Worm (Caenorhabditis elegans) whole organism, L4 larva: ENCODE results near the gene col-116.

Source experiments
- D1046.2 ChIP-seq: fragments of 200-800 bp; sonication (Bioruptor generic); IDR thresholded peaks from 2 replicates; pipeline ENCODE4 v1.3.6; 2022; ENCODE audit warnings: missing genetic modification characterization, missing compliant biosample characterization
- F49E8.2 ChIP-seq: sonication (generic microtip); optimal IDR thresholded peaks from 2 replicates; lab custom pipeline; 2016; ENCODE audit warnings: missing compliant biosample characterization, mild to moderate bottlenecking, missing genetic modification characterization, borderline replicate concordance
- Y105C5A.15 ChIP-seq: fragments of 200-800 bp; sonication (Bioruptor generic); IDR thresholded peaks from 2 replicates; pipeline ENCODE4 v1.3.6; 2022; ENCODE audit warnings: missing genetic modification characterization, missing compliant biosample characterization
- ZK337.2 ChIP-seq: fragments of 200-800 bp; sonication (Bioruptor generic); IDR thresholded peaks from 2 replicates; pipeline ENCODE4 v1.3.6; 2022; ENCODE audit warnings: missing genetic modification reagents, missing genetic modification characterization, missing compliant biosample characterization
- ZK546.5 ChIP-seq, 2 experiments: sonication (generic microtip); optimal IDR thresholded peaks; 2 replicates each; lab custom pipeline; 2017; ENCODE audit warnings: missing biosample characterization in 2 of 2, missing genetic modification characterization in 2 of 2
- aha-1 ChIP-seq: fragments of 150-350 bp; peaks from one replicate; lab custom pipeline; 2014; ENCODE audit warnings: missing biosample characterization, missing genetic modification characterization
- ama-1 ChIP-seq: fragments of 150-350 bp; optimal IDR thresholded peaks from 2 replicates; lab custom pipeline; 2014; ENCODE audit warnings: inconsistent platforms, mixed read lengths
- attf-4 ChIP-seq: sonication (generic microtip); optimal IDR thresholded peaks from 3 replicates; lab custom pipeline; 2017; ENCODE audit warnings: missing biosample characterization, missing genetic modification characterization
- ceh-20 ChIP-seq: fragments of 200-800 bp; sonication (Bioruptor generic); IDR thresholded peaks from 2 replicates; pipeline ENCODE4 v1.3.6; 2022; ENCODE audit warnings: missing genetic modification reagents, missing genetic modification characterization, missing compliant biosample characterization
- ceh-62 ChIP-seq: sonication (generic microtip); optimal IDR thresholded peaks from 2 replicates; lab custom pipeline; 2017; ENCODE audit warnings: missing biosample characterization, missing genetic modification characterization
- ctbp-1 ChIP-seq: fragments of 200-800 bp; sonication (Bioruptor generic); IDR thresholded peaks from 2 replicates; pipeline ENCODE4 v1.3.6; 2022; ENCODE audit warnings: missing genetic modification reagents, missing genetic modification characterization, missing compliant biosample characterization
- daf-16 ChIP-seq, 3 experiments: sonication (generic microtip); optimal IDR thresholded peaks; 2 replicates each; lab custom pipeline; 2016 to 2017; ENCODE audit warnings: missing genetic modification characterization in 3 of 3, missing genetic modification reagents in 3 of 3, mild to moderate bottlenecking in 2 of 3, missing compliant biosample characterization in 2 of 3, missing biosample characterization in 1 of 3, moderate library complexity in 1 of 3
- daf-8 ChIP-seq: fragments of 200-800 bp; sonication (Bioruptor generic); IDR thresholded peaks from 2 replicates; pipeline ENCODE4 v1.3.6; 2022; ENCODE audit warnings: missing genetic modification characterization, missing compliant biosample characterization
- dmd-8 ChIP-seq: fragments of 200-800 bp; sonication (Bioruptor generic); IDR thresholded peaks from 2 replicates; pipeline ENCODE4 v1.3.6; 2022; ENCODE audit warnings: missing genetic modification characterization, missing compliant biosample characterization
- dpl-1 ChIP-seq: fragments of 150-350 bp; optimal IDR thresholded peaks from 2 replicates; lab custom pipeline; 2014; ENCODE audit warnings: missing biosample characterization, missing genetic modification reagents, missing genetic modification characterization
- duxl-1 ChIP-seq: sonication (generic microtip); optimal IDR thresholded peaks from 2 replicates; lab custom pipeline; 2016; ENCODE audit warnings: mild to moderate bottlenecking, missing genetic modification characterization, moderate library complexity, missing compliant biosample characterization; ENCODE audit not compliant: poor library complexity
- egl-27 ChIP-seq: sonication (generic microtip); optimal IDR thresholded peaks from 3 replicates; lab custom pipeline; 2017; ENCODE audit warnings: missing biosample characterization, missing genetic modification reagents, missing genetic modification characterization
- lim-7 ChIP-seq: fragments of 200-800 bp; sonication (Bioruptor generic); IDR thresholded peaks from 2 replicates; pipeline ENCODE4 v1.3.6; 2022; ENCODE audit warnings: missing genetic modification characterization, missing compliant biosample characterization
- lin-1 ChIP-seq: fragments of 200-800 bp; sonication (Bioruptor generic); IDR thresholded peaks from 2 replicates; pipeline ENCODE4 v1.3.6; 2022; ENCODE audit warnings: missing genetic modification reagents, missing genetic modification characterization, missing compliant biosample characterization
- lsy-2 ChIP-seq, 2 experiments: fragments of 150-350 bp in 1 of 2; sonication (generic microtip) in 1 of 2; optimal IDR thresholded peaks; 2 replicates each; lab custom pipeline; 2014 to 2017; ENCODE audit warnings: missing biosample characterization in 2 of 2, missing genetic modification characterization in 2 of 2
- mdl-1 ChIP-seq, 2 experiments: fragments of 150-350 bp in 1 of 2; sonication (generic microtip) in 1 of 2; optimal IDR thresholded peaks; 2 replicates each; lab custom pipeline; 2014 to 2017; ENCODE audit warnings: missing biosample characterization in 2 of 2, missing genetic modification characterization in 2 of 2
- mdt-29 ChIP-seq: fragments of 200-800 bp; sonication (Bioruptor generic); IDR thresholded peaks from 2 replicates; pipeline ENCODE4 v1.3.6; 2022; ENCODE audit warnings: missing genetic modification reagents, missing genetic modification characterization, missing compliant biosample characterization
- mep-1 ChIP-seq: fragments of 150-350 bp; sonication (generic microtip); optimal IDR thresholded peaks from 3 replicates; lab custom pipeline; 2014; ENCODE audit warnings: missing biosample characterization, missing genetic modification characterization
- nhr-111 ChIP-seq: fragments of 200-800 bp; sonication (Bioruptor generic); optimal IDR thresholded peaks from 2 replicates; lab custom pipeline; 2018; ENCODE audit warnings: mild to moderate bottlenecking, missing genetic modification characterization, missing compliant biosample characterization
- nhr-237 ChIP-seq: sonication (generic microtip); optimal IDR thresholded peaks from 2 replicates; lab custom pipeline; 2017; ENCODE audit warnings: missing biosample characterization, missing genetic modification characterization
- nhr-25 ChIP-seq: sonication (generic microtip); optimal IDR thresholded peaks from 2 replicates; lab custom pipeline; 2017; ENCODE audit warnings: missing genetic modification characterization, mild to moderate bottlenecking, missing compliant biosample characterization, antibody characterized with exemption, moderate library complexity, borderline replicate concordance; ENCODE audit not compliant: insufficient read depth
- nhr-41 ChIP-seq: fragments of 200-800 bp; sonication (Bioruptor generic); IDR thresholded peaks from 2 replicates; pipeline ENCODE4 v1.3.6; 2022; ENCODE audit warnings: missing genetic modification reagents, missing genetic modification characterization, missing compliant biosample characterization
- nhr-42 ChIP-seq: fragments of 200-800 bp; sonication (Bioruptor generic); IDR thresholded peaks from 2 replicates; pipeline ENCODE4 v1.3.6; 2022; ENCODE audit warnings: missing genetic modification characterization, missing compliant biosample characterization
- nhr-6 ChIP-seq: fragments of 150-350 bp; optimal IDR thresholded peaks from 2 replicates; lab custom pipeline; 2014; ENCODE audit warnings: missing biosample characterization, missing genetic modification characterization
- nhr-76 ChIP-seq: fragments of 150-350 bp; optimal IDR thresholded peaks from 2 replicates; lab custom pipeline; 2014; ENCODE audit warnings: missing biosample characterization, missing genetic modification characterization
- pha-4 ChIP-seq, 2 experiments: fragments of 150-350 bp in 1 of 2; fragments of 200-800 bp in 1 of 2; sonication (Bioruptor generic) in 1 of 2; IDR thresholded peaks in 1 of 2; optimal IDR thresholded peaks in 1 of 2; 2 replicates each; pipeline versions ENCODE4 v1.3.6 to Lab custom; 2014 to 2022; ENCODE audit warnings: missing genetic modification characterization in 2 of 2, missing genetic modification reagents in 2 of 2, missing biosample characterization in 1 of 2, missing compliant biosample characterization in 1 of 2
- pqm-1 ChIP-seq: sonication (generic microtip); optimal IDR thresholded peaks from 2 replicates; lab custom pipeline; 2017; ENCODE audit warnings: missing biosample characterization, missing genetic modification characterization
- rbr-2 ChIP-seq: sonication (generic microtip); optimal IDR thresholded peaks from 2 replicates; lab custom pipeline; 2016; ENCODE audit warnings: missing genotype, missing genetic modification characterization, missing compliant biosample characterization
- saeg-2 ChIP-seq: fragments of 200-800 bp; sonication (Bioruptor generic); IDR thresholded peaks from 2 replicates; pipeline ENCODE4 v1.3.6; 2022; ENCODE audit warnings: missing genetic modification reagents, missing genetic modification characterization, missing compliant biosample characterization
- set-16 ChIP-seq: fragments of 200-800 bp; sonication (Bioruptor generic); IDR thresholded peaks from 2 replicates; pipeline ENCODE4 v1.3.6; 2022; ENCODE audit warnings: missing genetic modification reagents, missing genetic modification characterization, missing compliant biosample characterization
- tra-1 ChIP-seq: fragments of 200-800 bp; sonication (Bioruptor generic); IDR thresholded peaks from 2 replicates; pipeline ENCODE4 v1.3.6; 2022; ENCODE audit warnings: missing genetic modification reagents, missing genetic modification characterization, missing compliant biosample characterization
- unc-130 ChIP-seq: sonication (generic microtip); optimal IDR thresholded peaks from 2 replicates; lab custom pipeline; 2016; ENCODE audit warnings: missing genetic modification reagents, missing genetic modification characterization, missing compliant biosample characterization
- unc-62 ChIP-seq, 3 experiments: fragments of 150-350 bp in 1 of 3; sonication (generic microtip); optimal IDR thresholded peaks in 2 of 3; peaks in 1 of 3; 1 replicate in 1 of 3; 2 replicates in 2 of 3; lab custom pipeline; 2014 to 2017; ENCODE audit warnings: missing biosample characterization in 3 of 3, missing genetic modification characterization in 3 of 3, missing genetic modification reagents in 3 of 3, missing genotype in 1 of 3
- vab-7 ChIP-seq: fragments of 200-800 bp; sonication (Bioruptor generic); IDR thresholded peaks from 2 replicates; pipeline ENCODE4 v1.3.6; 2022; ENCODE audit warnings: missing genetic modification reagents, missing genetic modification characterization, missing compliant biosample characterization
- zag-1 ChIP-seq: fragments of 150-350 bp; optimal IDR thresholded peaks from 2 replicates; lab custom pipeline; 2014; ENCODE audit warnings: missing biosample characterization, missing genetic modification characterization
- zfp-2 ChIP-seq: sonication (generic microtip); optimal IDR thresholded peaks from 2 replicates; lab custom pipeline; 2016; ENCODE audit warnings: mild to moderate bottlenecking, missing genetic modification characterization, missing compliant biosample characterization
- ztf-11 ChIP-seq: fragments of 150-350 bp; optimal IDR thresholded peaks from 2 replicates; lab custom pipeline; 2014; ENCODE audit warnings: missing biosample characterization, missing genetic modification characterization
- ztf-7 ChIP-seq: fragments of 150-350 bp; optimal IDR thresholded peaks from 2 replicates; lab custom pipeline; 2014; ENCODE audit warnings: missing biosample characterization, missing genetic modification characterization

The col-116 gene

ce11 chrIV:8333954-8333987 is 21.9 kb upstream of the col-116 start, which contains the start of gene his-31:
Gene his-31, minus strand, starts transcription at chrIV:8333983.
- no peak for TF ChIP-seq lsy-2 (tag; optimal IDR thresholded peaks at IDR 0.05; lab: Kevin White, UChicago)
- TF ChIP-seq saeg-2 (GFP tag; lab: Robert Waterston, UW), result no peak
- TF ChIP-seq daf-16 (GFP tag; optimal IDR thresholded peaks at IDR 0.05; lab: Kevin White, UChicago), result no peak
- TF ChIP-seq daf-16 (tag; optimal IDR thresholded peaks at IDR 0.05; lab: Kevin White, UChicago), result no peak
- TF ChIP-seq tra-1, result no peak

ce11 chrIV:8333988-8334863 is 21.5 kb upstream of the col-116 start, which contains the start of gene his-32:
Gene his-32, plus strand, starts transcription at chrIV:8334305.
- TF ChIP-seq set-16 (GFP tag; lab: Robert Waterston, UW) (peak; percentile 78; the same call in 1 of the 2 replicates), duxl-1 (tag; lab: Kevin White, UChicago) (peak; percentile 20), pha-4 (GFP tag; IDR thresholded peaks at IDR 0.05; lab: Robert Waterston, UW) (no peak), pha-4 (tag; optimal IDR thresholded peaks at IDR 0.05; lab: Kevin White, UChicago) (no peak), mep-1 (peak; percentile 91), dpl-1 (peak; percentile 0), lim-7 (GFP tag; lab: Robert Waterston, UW) (no peak), ztf-7 (tag; lab: Kevin White, UChicago) (no peak), rbr-2 (tag; lab: Kevin White, UChicago) (peak; percentile 69), nhr-25 (tag; lab: Kevin White, UChicago) (peak; percentile 92), unc-62 (GFP tag; optimal IDR thresholded peaks at IDR 0.05 in 1 of 2; lab: Kevin White, UChicago) (peak in 1 of 2 experiments; percentile 56), unc-62 (tag; optimal IDR thresholded peaks at IDR 0.05; lab: Kevin White, UChicago) (no peak), attf-4 (tag; lab: Kevin White, UChicago) (no peak), nhr-6 (tag; lab: Kevin White, UChicago) (peak; percentile 85), aha-1 (tag; lab: Kevin White, UChicago) (peak; percentile 15)

- TF ChIP-seq ceh-62 (no peak), daf-8 (GFP tag; lab: Robert Waterston, UW) (no peak), mdl-1 (tag; optimal IDR thresholded peaks at IDR 0.05; lab: Kevin White, UChicago) (no peak), Y105C5A.15 (GFP tag; lab: Robert Waterston, UW) (no peak), zfp-2 (tag; lab: Kevin White, UChicago) (no peak), mdt-29 (GFP tag; lab: Robert Waterston, UW) (no peak), pqm-1 (no peak), vab-7 (GFP tag; lab: Robert Waterston, UW) (no peak), ctbp-1 (GFP tag; lab: Robert Waterston, UW) (no peak), nhr-237 (tag; lab: Kevin White, UChicago) (no peak), ZK546.5 (tag; optimal IDR thresholded peaks at IDR 0.05; lab: Kevin White, UChicago) (no peak), ZK337.2 (GFP tag; lab: Robert Waterston, UW) (no peak), lin-1 (GFP tag; lab: Robert Waterston, UW) (no peak), ztf-11 (tag; lab: Kevin White, UChicago) (no peak), unc-62 (GFP tag; optimal IDR thresholded peaks at IDR 0.05 in 1 of 2; lab: Kevin White, UChicago) (no peak), unc-62 (tag; optimal IDR thresholded peaks at IDR 0.05; lab: Kevin White, UChicago) (no peak), nhr-76 (no peak), dmd-8 (GFP tag; lab: Robert Waterston, UW) (no peak)
These were observed 16.1 kb upstream of the col-116 start, which contains the start of gene lgc-6 for ce11 chrIV:8339636-8340035. Gene lgc-6, plus strand, starts transcription at chrIV:8339936.

- TF ChIP-seq ceh-20 (GFP tag; lab: Robert Waterston, UW), result no peak
- TF ChIP-seq nhr-111, result no peak
- no peak for TF ChIP-seq vab-7 (GFP tag; lab: Robert Waterston, UW)
- no peak for TF ChIP-seq duxl-1 (tag; lab: Kevin White, UChicago)
- no peak for TF ChIP-seq pha-4 (GFP tag; IDR thresholded peaks at IDR 0.05; lab: Robert Waterston, UW)
- TF ChIP-seq pha-4 (tag; optimal IDR thresholded peaks at IDR 0.05; lab: Kevin White, UChicago), result no peak
- no peak for TF ChIP-seq lim-7 (GFP tag; lab: Robert Waterston, UW)
- TF ChIP-seq F49E8.2 (tag; lab: Kevin White, UChicago), result no peak
- no peak for TF ChIP-seq ama-1 (lab: Kevin White, UChicago)
- no peak for TF ChIP-seq egl-27 (tag; lab: Kevin White, UChicago)
- TF ChIP-seq lin-1 (GFP tag; lab: Robert Waterston, UW), result no peak
- no peak for TF ChIP-seq unc-130
- TF ChIP-seq Y105C5A.15 (GFP tag; lab: Robert Waterston, UW), result no peak
- TF ChIP-seq set-16 (GFP tag; lab: Robert Waterston, UW), result no peak
- no peak for TF ChIP-seq D1046.2 (GFP tag; lab: Robert Waterston, UW)
- no peak for TF ChIP-seq nhr-41 (GFP tag; lab: Robert Waterston, UW)
- no peak for TF ChIP-seq zag-1
- no peak for TF ChIP-seq nhr-42 (GFP tag; lab: Robert Waterston, UW)
These were observed 13.3 kb upstream of the col-116 start, which contains the start of gene lgc-5 for ce11 chrIV:8342385-8342784. Gene lgc-5, plus strand, starts transcription at chrIV:8342685.
